Fruit fly (Drosophila melanogaster) whole organism, embryonic: ENCODE measurements around the gene CG1532.

Experiments
- Atf3 ChIP-seq: fragments of 200-800 bp; sonication (Bioruptor generic); optimal IDR thresholded peaks from 3 replicates; lab custom pipeline; 2016; ENCODE audit warnings: missing biosample characterization, missing genetic modification characterization
- CG1024 ChIP-seq: fragments of 200-800 bp; sonication (Bioruptor generic); IDR thresholded peaks from 2 replicates; pipeline ENCODE4 v1.3.6; 2022; ENCODE audit warnings: missing biosample characterization, missing genetic modification characterization
- CG10979 ChIP-seq: fragments of 200-800 bp; sonication (Bioruptor generic); optimal IDR thresholded peaks from 2 replicates; lab custom pipeline; 2018; ENCODE audit warnings: missing biosample characterization, mild to moderate bottlenecking, missing genetic modification characterization, moderate library complexity
- CG11085 ChIP-seq: fragments of 200-800 bp; sonication (Bioruptor generic); IDR thresholded peaks from 2 replicates; pipeline ENCODE4 v1.3.6; 2022; ENCODE audit warnings: missing biosample characterization, missing genetic modification characterization
- CG12744 ChIP-seq: fragments of 200-800 bp; sonication (Bioruptor generic); optimal IDR thresholded peaks from 2 replicates; lab custom pipeline; 2016; ENCODE audit warnings: missing biosample characterization, missing genetic modification characterization
- CG13424 ChIP-seq: fragments of 200-800 bp; sonication (Bioruptor generic); optimal IDR thresholded peaks from 2 replicates; lab custom pipeline; 2019; ENCODE audit warnings: missing biosample characterization, mild to moderate bottlenecking, missing genetic modification characterization, moderate library complexity
- CG14710 ChIP-seq: fragments of 200-800 bp; sonication (Bioruptor generic); optimal IDR thresholded peaks from 3 replicates; lab custom pipeline; 2019; ENCODE audit warnings: missing biosample characterization, mild to moderate bottlenecking, missing genetic modification characterization, moderate library complexity
- CG16813 ChIP-seq: fragments of 200-800 bp; sonication (Bioruptor generic); IDR thresholded peaks from 3 replicates; pipeline ENCODE4 v1.3.6; 2022; ENCODE audit warnings: missing biosample characterization, missing genetic modification characterization; ENCODE audit not compliant: partially characterized antibody
- CG17361 ChIP-seq: fragments of 200-800 bp; sonication (Bioruptor generic); IDR thresholded peaks from 3 replicates; pipeline ENCODE4 v1.3.6; 2022; ENCODE audit warnings: missing biosample characterization, missing genetic modification characterization
- CG2120 ChIP-seq: fragments of 200-800 bp; sonication (Bioruptor generic); optimal IDR thresholded peaks from 3 replicates; lab custom pipeline; 2016; ENCODE audit warnings: missing biosample characterization, missing genetic modification characterization
- CG4617 ChIP-seq: fragments of 200-800 bp; sonication (Bioruptor generic); optimal IDR thresholded peaks from 3 replicates; lab custom pipeline; 2016; ENCODE audit warnings: missing biosample characterization, missing genetic modification characterization, borderline replicate concordance
- CG6689 ChIP-seq: fragments of 200-800 bp; sonication (Bioruptor generic); IDR thresholded peaks from 2 replicates; pipeline ENCODE4 v1.3.6; 2022; ENCODE audit warnings: missing biosample characterization, missing genetic modification characterization
- CG7963 ChIP-seq: fragments of 200-800 bp; sonication (Bioruptor generic); IDR thresholded peaks from 3 replicates; pipeline ENCODE4 v1.3.6; 2022; ENCODE audit warnings: missing biosample characterization, missing genetic modification characterization; ENCODE audit not compliant: partially characterized antibody
- CG7987 ChIP-seq: fragments of 200-800 bp; sonication (Bioruptor generic); optimal IDR thresholded peaks from 2 replicates; lab custom pipeline; 2018; ENCODE audit warnings: missing biosample characterization, mild to moderate bottlenecking, missing genetic modification characterization, moderate library complexity
- CG9727 ChIP-seq: fragments of 200-800 bp; sonication (Bioruptor generic); optimal IDR thresholded peaks from 3 replicates; lab custom pipeline; 2017; ENCODE audit warnings: missing biosample characterization, mild to moderate bottlenecking, missing genetic modification characterization
- Dp ChIP-seq: fragments of 200-800 bp; sonication (Bioruptor generic); optimal IDR thresholded peaks from 2 replicates; lab custom pipeline; 2018; ENCODE audit warnings: missing biosample characterization, mild to moderate bottlenecking, missing genetic modification characterization, moderate library complexity
- HLH54F ChIP-seq: fragments of 200-800 bp; sonication (Bioruptor generic); optimal IDR thresholded peaks from 3 replicates; lab custom pipeline; 2016; ENCODE audit warnings: missing biosample characterization, missing genetic modification characterization
- HLHmδ ChIP-seq: fragments of 200-800 bp; sonication (Bioruptor generic); optimal IDR thresholded peaks from 2 replicates; lab custom pipeline; 2018; ENCODE audit warnings: missing biosample characterization, mild to moderate bottlenecking, missing genetic modification characterization, moderate library complexity
- Hr3 ChIP-seq: fragments of 200-800 bp; sonication (Bioruptor generic); optimal IDR thresholded peaks from 3 replicates; lab custom pipeline; 2016; ENCODE audit warnings: missing biosample characterization, missing genetic modification characterization
- Hsf ChIP-seq: fragments of 200-800 bp; sonication (Bioruptor generic); optimal IDR thresholded peaks from 3 replicates; lab custom pipeline; 2016; ENCODE audit warnings: missing biosample characterization, missing genetic modification characterization
- Mad ChIP-seq: fragments of 200-800 bp; sonication (Bioruptor generic); optimal IDR thresholded peaks from 2 replicates; lab custom pipeline; 2016; ENCODE audit warnings: missing biosample characterization, missing genetic modification characterization
- Med ChIP-seq: fragments of 200-800 bp; sonication (Bioruptor generic); peaks from one replicate; lab custom pipeline; 2016; ENCODE audit warnings: missing biosample characterization, missing genetic modification characterization, mild to moderate bottlenecking, inconsistent platforms, moderate library complexity
- Rx ChIP-seq: fragments of 200-800 bp; sonication (Bioruptor generic); IDR thresholded peaks from 2 replicates; pipeline ENCODE4 v1.3.6; 2022; ENCODE audit warnings: missing biosample characterization, missing genetic modification characterization
- Tbp ChIP-seq: fragments of >200 bp; optimal IDR thresholded peaks from 2 replicates; lab custom pipeline; 2018; ENCODE audit warnings: missing biosample characterization, missing genetic modification characterization
- croc ChIP-seq: fragments of 200-800 bp; sonication (Bioruptor generic); conservative IDR thresholded peaks from 3 replicates; pipeline ENCODE4 v1.3.6; 2022; ENCODE audit warnings: missing biosample characterization, missing genetic modification characterization
- esg ChIP-seq: fragments of 200-800 bp; sonication (Bioruptor generic); conservative IDR thresholded peaks from 2 replicates; pipeline ENCODE4 v1.3.6; 2022; ENCODE audit warnings: missing biosample characterization, missing genetic modification characterization
- fd3F ChIP-seq: fragments of 200-800 bp; sonication (Bioruptor generic); optimal IDR thresholded peaks from 2 replicates; lab custom pipeline; 2018; ENCODE audit warnings: missing biosample characterization, mild to moderate bottlenecking, missing genetic modification characterization, moderate library complexity
- hb ChIP-seq: fragments of 200-800 bp; sonication (Bioruptor generic); IDR thresholded peaks from 3 replicates; pipeline ENCODE4 v1.3.6; 2022; ENCODE audit warnings: missing biosample characterization, missing genetic modification characterization; ENCODE audit not compliant: partially characterized antibody
- hkb ChIP-seq, 2 experiments: fragments of 200-800 bp in 1 of 2; fragments of >200 bp in 1 of 2; sonication (Bioruptor generic) in 1 of 2; IDR thresholded peaks in 1 of 2; optimal IDR thresholded peaks in 1 of 2; 2 replicates each; pipeline versions ENCODE4 v1.3.6 to Lab custom; 2017 to 2022; ENCODE audit warnings: missing biosample characterization in 1 of 2, missing genetic modification characterization in 1 of 2
- nom ChIP-seq: fragments of 200-800 bp; sonication (Bioruptor generic); optimal IDR thresholded peaks from 2 replicates; lab custom pipeline; 2017; ENCODE audit warnings: missing biosample characterization, missing genetic modification characterization, mild to moderate bottlenecking, moderate library complexity, missing genetic modification reagents
- pan ChIP-seq, 4 experiments: fragments of >200 bp in 3 of 4; fragments of 200-800 bp in 1 of 4; sonication (Bioruptor generic) in 1 of 4; optimal IDR thresholded peaks in 3 of 4; IDR thresholded peaks in 1 of 4; 2 replicates each; pipeline versions ENCODE4 v1.3.6 to Lab custom; 2017 to 2022; ENCODE audit warnings: missing biosample characterization in 2 of 4, missing genetic modification characterization in 2 of 4, mixed read lengths in 1 of 4
- pnt ChIP-seq: fragments of 200-800 bp; sonication (Bioruptor generic); optimal IDR thresholded peaks from 3 replicates; lab custom pipeline; 2016; ENCODE audit warnings: missing biosample characterization, missing genetic modification characterization
- sens ChIP-seq: fragments of 200-800 bp; sonication (Bioruptor generic); peaks from one replicate; lab custom pipeline; 2016; ENCODE audit warnings: missing biosample characterization, missing genetic modification characterization
- sim ChIP-seq: fragments of 200-800 bp; sonication (Bioruptor generic); IDR thresholded peaks from 2 replicates; pipeline ENCODE4 v1.3.6; 2022; ENCODE audit warnings: missing biosample characterization, missing genetic modification characterization
- tgo ChIP-seq: fragments of 200-800 bp; sonication (Bioruptor generic); IDR thresholded peaks from 3 replicates; pipeline ENCODE4 v1.3.6; 2022; ENCODE audit warnings: missing biosample characterization, missing genetic modification characterization
- vnd ChIP-seq: fragments of 200-800 bp; sonication (Bioruptor generic); IDR thresholded peaks from 3 replicates; pipeline ENCODE4 v1.3.6; 2022; ENCODE audit warnings: missing biosample characterization, missing genetic modification characterization; ENCODE audit not compliant: partially characterized antibody
- vvl ChIP-seq: fragments of 200-800 bp; sonication (Bioruptor generic); IDR thresholded peaks from 2 replicates; pipeline ENCODE4 v1.3.6; 2022; ENCODE audit warnings: missing biosample characterization, missing genetic modification characterization

Gene CG1532

dm6 chrX:21042638-21043513 lies 14.7 kb upstream of the CG1532 start (continued):
- TF ChIP-seq hkb (optimal IDR thresholded peaks at IDR 0.05; lab: Kevin White, UChicago) (no peak), hkb (GFP tag; IDR thresholded peaks at IDR 0.05; lab: Robert Waterston, UW) (peak; percentile 94), esg (peak; percentile 85), CG4617 (peak; percentile 27), CG10979 (tag; lab: Kevin White, UChicago) (peak; percentile 90), hb (no peak), Dp (no peak), CG12744 (GFP tag; lab: Kevin White, UChicago) (no peak), croc (GFP tag; lab: Robert Waterston, UW) (peak; percentile 79), CG6689 (GFP tag; lab: Robert Waterston, UW) (peak; percentile 91), fd3F (GFP tag; lab: Kevin White, UChicago) (peak; percentile 84), HLH54F (no peak), Hsf (GFP tag; lab: Kevin White, UChicago) (peak; percentile 32), CG14710 (tag; lab: Kevin White, UChicago) (peak; percentile 84), CG16813 (no peak), vnd (no peak), Hr3 (GFP tag; lab: Kevin White, UChicago) (peak; percentile 81), nom (GFP tag; lab: Kevin White, UChicago) (peak; percentile 82), CG9727 (GFP tag; lab: Kevin White, UChicago) (peak; percentile 88), CG17361 (GFP tag; lab: Robert Waterston, UW) (peak; percentile 83), HLHmδ (GFP tag; lab: Kevin White, UChicago) (no peak), CG2120 (peak; percentile 73)
- TF ChIP-seq, all 482 proteins: peak for 348

dm6 chrX:21041825-21042224 lies 13.7 kb upstream of the CG1532 start, which contains the start of gene Mgstl:
TSS of gene Mgstl (plus strand) at chrX:21042125.
- no peak for TF ChIP-seq Mad (GFP tag; lab: Kevin White, UChicago)
- no peak for TF ChIP-seq CG7987 (GFP tag; lab: Kevin White, UChicago)
- no peak for TF ChIP-seq sens (GFP tag; lab: Kevin White, UChicago)
- no peak for TF ChIP-seq Atf3 (GFP tag; lab: Kevin White, UChicago)
- no peak for TF ChIP-seq Tbp (GFP tag; lab: Kevin White, UChicago)
- no peak for TF ChIP-seq CG11085 (GFP tag; lab: Robert Waterston, UW)
- no peak for TF ChIP-seq vvl
- no peak for TF ChIP-seq tgo (GFP tag; lab: Robert Waterston, UW)
- no peak for TF ChIP-seq CG1024 (GFP tag; lab: Robert Waterston, UW)
- TF ChIP-seq pnt (GFP tag; lab: Kevin White, UChicago), result no peak
- no peak for TF ChIP-seq Rx (GFP tag; lab: Robert Waterston, UW)
- no peak for TF ChIP-seq CG7963 (GFP tag; lab: Robert Waterston, UW)
- TF ChIP-seq pan (optimal IDR thresholded peaks at IDR 0.05; lab: Kevin White, UChicago), result no peak
- TF ChIP-seq pan (GFP tag; optimal IDR thresholded peaks at IDR 0.05 in 1 of 2, IDR thresholded peaks at IDR 0.05 in 1 of 2), result no peak
- TF ChIP-seq CG13424 (tag; lab: Kevin White, UChicago), result no peak

- TF ChIP-seq Med (GFP tag; lab: Kevin White, UChicago), result peak; percentile 15
- TF ChIP-seq sim (GFP tag; lab: Robert Waterston, UW), result no peak
Observed at dm6 chrX:21040505-21040904, 12.3 kb upstream of the CG1532 start, which contains the start of gene CG15449. TSS of gene CG15449 (minus strand) at chrX:21040605.
